Worm (Caenorhabditis elegans): Measurements from ENCODE around the gene srm-3.

DNA sequence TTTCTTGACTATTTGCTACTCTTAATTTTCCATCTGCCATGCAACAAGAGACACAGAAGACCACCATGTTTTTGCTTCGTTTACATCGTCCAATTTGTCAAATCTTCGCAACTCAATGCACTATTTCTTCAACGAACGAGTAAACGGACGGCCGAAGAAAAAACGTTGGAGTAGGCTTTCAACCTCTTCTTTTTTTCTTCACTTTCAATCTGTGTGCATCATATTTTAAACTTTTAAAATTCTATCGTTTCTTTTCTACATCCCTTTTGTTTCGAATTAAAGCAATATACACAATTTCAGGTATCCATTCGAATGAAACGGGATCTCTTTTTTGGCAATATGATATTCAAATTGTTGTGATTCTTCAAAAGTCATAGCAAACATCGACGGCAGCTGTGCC, 9.0 kb downstream of the srm-3 start, which contains the start of gene acc-1:
- TF ChIP-seq dao-5 (tag; optimal IDR thresholded peaks at IDR 0.05) (no peak), W03F9.2 (tag; optimal IDR thresholded peaks at IDR 0.05) (no peak)

All from whole organism, L4/young adult.